Worm (Caenorhabditis elegans) whole organism, L1 larva: Measurements from ENCODE around the gene Y44A6D.5.

Source experiments
- C04F5.9 ChIP-seq: sonication (generic microtip); optimal IDR thresholded peaks from 2 replicates; lab custom pipeline; 2016; ENCODE audit warnings: missing genetic modification characterization, missing compliant biosample characterization
- ama-1 ChIP-seq: fragments of 150-350 bp; optimal IDR thresholded peaks from 2 replicates; lab custom pipeline; 2014
- ceh-63 ChIP-seq: fragments of 200-800 bp; sonication (Bioruptor generic); optimal IDR thresholded peaks from 2 replicates; lab custom pipeline; 2018; ENCODE audit warnings: mild to moderate bottlenecking, missing genetic modification characterization, missing compliant biosample characterization
- ceh-8 ChIP-seq: fragments of 200-800 bp; sonication (Bioruptor generic); optimal IDR thresholded peaks from 2 replicates; lab custom pipeline; 2018; ENCODE audit warnings: mild to moderate bottlenecking, missing genetic modification characterization, moderate library complexity, missing compliant biosample characterization
- ceh-88 ChIP-seq: fragments of 200-800 bp; sonication (Bioruptor generic); IDR thresholded peaks from 2 replicates; pipeline ENCODE4 v1.3.6; 2022; ENCODE audit warnings: missing genetic modification characterization, missing compliant biosample characterization
- ceh-90 ChIP-seq: sonication (generic microtip); optimal IDR thresholded peaks from 2 replicates; lab custom pipeline; 2016; ENCODE audit warnings: missing genetic modification characterization, missing compliant biosample characterization
- efl-1 ChIP-seq, 4 experiments: fragments of 150-350 bp; optimal IDR thresholded peaks in 3 of 4; peaks in 1 of 4; 1 replicate in 1 of 4; 2 replicates in 3 of 4; lab custom pipeline; 2014; ENCODE audit warnings: missing biosample characterization in 2 of 4, missing genetic modification characterization in 2 of 4, missing genetic modification reagents in 2 of 4
- efl-3 ChIP-seq: fragments of 200-800 bp; sonication (Bioruptor generic); optimal IDR thresholded peaks from 2 replicates; lab custom pipeline; 2018; ENCODE audit warnings: mild to moderate bottlenecking, missing genetic modification characterization, missing compliant biosample characterization
- elt-2 ChIP-seq: sonication (generic microtip); optimal IDR thresholded peaks from 2 replicates; lab custom pipeline; 2016; ENCODE audit warnings: missing genetic modification characterization, mild to moderate bottlenecking, inconsistent platforms, missing compliant biosample characterization, missing genetic modification reagents
- hlh-17 ChIP-seq: fragments of 200-800 bp; sonication (Bioruptor generic); optimal IDR thresholded peaks from 2 replicates; lab custom pipeline; 2018; ENCODE audit warnings: missing genetic modification characterization, mild to moderate bottlenecking, missing compliant biosample characterization, moderate library complexity, borderline replicate concordance
- isw-1 ChIP-seq: fragments of 200-800 bp; sonication (Bioruptor generic); IDR thresholded peaks from 2 replicates; pipeline ENCODE4 v1.3.6; 2022; ENCODE audit warnings: missing genetic modification characterization, missing compliant biosample characterization
- jun-1 ChIP-seq: fragments of 150-350 bp; optimal IDR thresholded peaks from 2 replicates; lab custom pipeline; 2014; ENCODE audit warnings: missing biosample characterization, missing genetic modification reagents, missing genetic modification characterization
- lin-13 ChIP-seq: fragments of 150-350 bp; optimal IDR thresholded peaks from 2 replicates; lab custom pipeline; 2014; ENCODE audit warnings: missing biosample characterization, missing genetic modification reagents, missing genetic modification characterization
- lin-14 ChIP-seq: fragments of 200-800 bp; sonication (Bioruptor generic); optimal IDR thresholded peaks from 2 replicates; lab custom pipeline; 2018; ENCODE audit warnings: mild to moderate bottlenecking, missing genetic modification characterization, moderate library complexity, missing compliant biosample characterization
- lin-15B ChIP-seq: fragments of 150-350 bp; sonication (generic microtip); optimal IDR thresholded peaks from 3 replicates; lab custom pipeline; 2014; ENCODE audit warnings: missing biosample characterization, missing genetic modification characterization
- lin-35 ChIP-seq, 2 experiments: fragments of 150-350 bp; optimal IDR thresholded peaks; 2 replicates each; lab custom pipeline; 2014; ENCODE audit warnings: missing biosample characterization in 2 of 2, missing genetic modification characterization in 2 of 2, missing genetic modification reagents in 2 of 2
- lin-39 ChIP-seq: fragments of 150-350 bp; optimal IDR thresholded peaks from 2 replicates; lab custom pipeline; 2014; ENCODE audit warnings: missing biosample characterization, missing genetic modification reagents, missing genetic modification characterization
- mdl-1 ChIP-seq, 2 experiments: fragments of 150-350 bp; optimal IDR thresholded peaks; 2 replicates each; lab custom pipeline; 2014 to 2017; ENCODE audit warnings: missing biosample characterization in 2 of 2, missing genetic modification characterization in 2 of 2, inconsistent platforms in 1 of 2
- mef-2 ChIP-seq: fragments of 150-350 bp; optimal IDR thresholded peaks from 2 replicates; lab custom pipeline; 2014; ENCODE audit warnings: missing biosample characterization, missing genetic modification characterization
- nhr-12 ChIP-seq: sonication (generic microtip); optimal IDR thresholded peaks from 2 replicates; lab custom pipeline; 2017; ENCODE audit warnings: missing biosample characterization, missing genetic modification characterization
- nhr-19 ChIP-seq: fragments of 200-800 bp; sonication (Bioruptor generic); conservative IDR thresholded peaks from 2 replicates; pipeline ENCODE4 v1.3.6; 2022; ENCODE audit warnings: missing genetic modification characterization, missing compliant biosample characterization
- nhr-76 ChIP-seq: sonication (generic microtip); optimal IDR thresholded peaks from 2 replicates; lab custom pipeline; 2017; ENCODE audit warnings: missing biosample characterization, missing genetic modification characterization
- nhr-77 ChIP-seq: fragments of 150-350 bp; optimal IDR thresholded peaks from 2 replicates; lab custom pipeline; 2014; ENCODE audit warnings: missing biosample characterization, missing genetic modification characterization
- nhr-85 ChIP-seq: sonication (generic microtip); peaks from one replicate; lab custom pipeline; 2016; ENCODE audit warnings: missing genetic modification characterization, inconsistent platforms, missing compliant biosample characterization
- pax-3 ChIP-seq: fragments of 200-800 bp; sonication (Bioruptor generic); optimal IDR thresholded peaks from 2 replicates; lab custom pipeline; 2018; ENCODE audit warnings: mild to moderate bottlenecking, missing genetic modification characterization, moderate library complexity, missing compliant biosample characterization
- pqm-1 ChIP-seq: sonication (generic microtip); optimal IDR thresholded peaks from 3 replicates; lab custom pipeline; 2017; ENCODE audit warnings: missing biosample characterization, missing genetic modification characterization
- rnt-1 ChIP-seq: sonication (generic microtip); optimal IDR thresholded peaks from 2 replicates; lab custom pipeline; 2016; ENCODE audit warnings: mild to moderate bottlenecking, missing genetic modification characterization, moderate library complexity, missing compliant biosample characterization
- snpc-4 ChIP-seq: fragments of 150-350 bp; optimal IDR thresholded peaks from 2 replicates; lab custom pipeline; 2014; ENCODE audit warnings: missing biosample characterization, missing genetic modification characterization
- snu-23 ChIP-seq: sonication (generic microtip); optimal IDR thresholded peaks from 2 replicates; lab custom pipeline; 2016; ENCODE audit warnings: missing genetic modification characterization, missing compliant biosample characterization
- sox-4 ChIP-seq: sonication (generic microtip); optimal IDR thresholded peaks from 2 replicates; lab custom pipeline; 2016; ENCODE audit warnings: missing genetic modification characterization, missing compliant biosample characterization
- sup-37 ChIP-seq: fragments of 200-800 bp; sonication (Bioruptor generic); optimal IDR thresholded peaks from 2 replicates; lab custom pipeline; 2018; ENCODE audit warnings: mild to moderate bottlenecking, missing genetic modification characterization, missing compliant biosample characterization
- tbx-2 ChIP-seq: sonication (generic microtip); optimal IDR thresholded peaks from 2 replicates; lab custom pipeline; 2016; ENCODE audit warnings: missing genetic modification characterization, missing compliant biosample characterization
- tlp-1 ChIP-seq: fragments of 150-350 bp; optimal IDR thresholded peaks from 2 replicates; lab custom pipeline; 2014; ENCODE audit warnings: missing biosample characterization, missing genetic modification characterization
- unc-130 ChIP-seq: fragments of 150-350 bp; optimal IDR thresholded peaks from 2 replicates; lab custom pipeline; 2017; ENCODE audit warnings: missing biosample characterization, missing genetic modification characterization, inconsistent platforms
- unc-62 ChIP-seq: fragments of 150-350 bp; optimal IDR thresholded peaks from 2 replicates; lab custom pipeline; 2014; ENCODE audit warnings: missing biosample characterization, missing genetic modification reagents, missing genetic modification characterization
- vab-15 ChIP-seq: sonication (generic microtip); optimal IDR thresholded peaks from 2 replicates; lab custom pipeline; 2017; ENCODE audit warnings: missing genotype, mild to moderate bottlenecking, missing genetic modification characterization, missing compliant biosample characterization
- ztf-11 ChIP-seq, 2 experiments: sonication (generic microtip); optimal IDR thresholded peaks; 2 replicates each; lab custom pipeline; 2016 to 2017; ENCODE audit warnings: missing genetic modification characterization in 2 of 2, missing biosample characterization in 1 of 2, missing compliant biosample characterization in 1 of 2
- ztf-4 ChIP-seq: fragments of 150-350 bp; optimal IDR thresholded peaks from 2 replicates; lab custom pipeline; 2014; ENCODE audit warnings: missing biosample characterization, missing genetic modification characterization

Y44A6D.5 gene

DNA sequence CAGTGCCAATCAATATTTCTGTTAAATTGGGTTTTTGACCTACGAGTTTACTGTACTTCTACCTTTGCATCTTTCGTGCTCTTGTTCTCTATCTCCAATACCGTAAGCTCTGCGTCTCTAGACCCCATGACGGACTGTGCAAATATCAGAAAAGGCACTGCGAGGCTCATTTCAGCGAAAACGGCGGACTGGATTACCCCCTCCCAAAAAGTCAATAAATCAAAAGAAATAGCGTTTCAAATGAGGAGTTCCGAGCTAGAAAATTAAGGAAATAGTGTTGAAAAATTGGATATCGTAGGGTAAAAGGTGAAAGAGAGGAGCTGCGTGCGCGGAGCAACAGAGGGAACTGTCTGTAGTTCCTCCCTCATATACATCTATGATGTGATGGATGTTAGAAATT is 41.0 kb downstream of the Y44A6D.5 start (continued):
- TF ChIP-seq efl-3 (no peak), snpc-4 (no peak)

DNA sequence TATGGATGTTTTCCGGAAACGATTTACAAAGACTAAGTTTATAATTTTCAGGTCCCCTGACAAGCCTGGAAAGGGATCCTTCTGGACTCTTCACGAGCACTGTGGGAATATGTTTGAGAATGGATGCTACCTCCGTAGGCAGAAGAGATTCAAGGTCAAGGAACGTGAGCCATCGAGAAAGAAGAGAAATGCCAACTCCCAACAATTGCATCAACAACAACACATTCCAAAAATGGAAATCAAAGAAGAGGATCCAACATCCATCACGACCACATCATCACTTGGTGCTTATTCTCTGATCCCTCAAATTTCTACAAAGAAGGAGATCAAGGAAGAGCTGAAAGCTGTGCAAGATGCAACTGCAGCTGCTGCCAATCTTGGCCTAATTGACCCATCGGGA is 44.7 kb downstream of the Y44A6D.5 start:
- TF ChIP-seq tlp-1 (tag; lab: Kevin White, UChicago) (no peak), efl-1 (optimal IDR thresholded peaks at IDR 0.05; lab: Kevin White, UChicago) (no peak), efl-1 (GFP tag; optimal IDR thresholded peaks at IDR 0.05 in 1 of 2; lab: Kevin White, UChicago) (peak in 1 of 2 experiments; percentile 75)

DNA sequence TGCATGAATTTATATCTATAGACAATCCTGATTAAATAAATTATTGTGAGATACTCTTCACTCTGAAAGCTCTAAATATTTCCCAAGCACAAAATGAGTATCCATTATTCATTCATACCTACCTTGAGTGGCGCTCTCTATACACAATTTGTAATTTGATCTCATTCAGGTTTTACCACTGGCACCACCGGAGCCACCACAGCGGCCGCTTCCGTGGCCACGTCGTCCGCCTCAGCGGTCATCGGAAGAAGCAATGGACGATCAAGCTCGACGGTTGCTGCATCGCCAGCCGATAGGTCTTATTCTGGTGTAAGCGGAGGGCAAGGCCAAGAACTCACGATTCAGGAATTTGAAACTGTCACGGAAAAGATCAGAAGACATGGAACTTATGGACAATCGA is 45.6 kb downstream of the Y44A6D.5 start:
- TF ChIP-seq lin-15B (tag; lab: Kevin White, UChicago), result no peak
- no peak for TF ChIP-seq lin-13
- no peak for TF ChIP-seq ceh-8 (GFP tag; lab: Kevin White, UChicago)
- no peak for TF ChIP-seq efl-1 (optimal IDR thresholded peaks at IDR 0.05; lab: Kevin White, UChicago)
- no peak for TF ChIP-seq efl-1 (GFP tag; optimal IDR thresholded peaks at IDR 0.05 in 1 of 2; lab: Kevin White, UChicago)
- no peak for TF ChIP-seq ceh-88 (GFP tag; lab: Robert Waterston, UW)
- no peak for TF ChIP-seq ama-1 (lab: Kevin White, UChicago)
- no peak for TF ChIP-seq nhr-19
- no peak for TF ChIP-seq nhr-77 (tag; lab: Kevin White, UChicago)
- TF ChIP-seq ceh-63 (GFP tag; lab: Kevin White, UChicago), result no peak
- TF ChIP-seq unc-62 (GFP tag; lab: Kevin White, UChicago), result no peak
- TF ChIP-seq nhr-12, result no peak
- no peak for TF ChIP-seq isw-1 (GFP tag; lab: Robert Waterston, UW)
- no peak for TF ChIP-seq ztf-11 (tag; optimal IDR thresholded peaks at IDR 0.05; lab: Kevin White, UChicago)
- no peak for TF ChIP-seq tbx-2 (tag; lab: Kevin White, UChicago)

DNA sequence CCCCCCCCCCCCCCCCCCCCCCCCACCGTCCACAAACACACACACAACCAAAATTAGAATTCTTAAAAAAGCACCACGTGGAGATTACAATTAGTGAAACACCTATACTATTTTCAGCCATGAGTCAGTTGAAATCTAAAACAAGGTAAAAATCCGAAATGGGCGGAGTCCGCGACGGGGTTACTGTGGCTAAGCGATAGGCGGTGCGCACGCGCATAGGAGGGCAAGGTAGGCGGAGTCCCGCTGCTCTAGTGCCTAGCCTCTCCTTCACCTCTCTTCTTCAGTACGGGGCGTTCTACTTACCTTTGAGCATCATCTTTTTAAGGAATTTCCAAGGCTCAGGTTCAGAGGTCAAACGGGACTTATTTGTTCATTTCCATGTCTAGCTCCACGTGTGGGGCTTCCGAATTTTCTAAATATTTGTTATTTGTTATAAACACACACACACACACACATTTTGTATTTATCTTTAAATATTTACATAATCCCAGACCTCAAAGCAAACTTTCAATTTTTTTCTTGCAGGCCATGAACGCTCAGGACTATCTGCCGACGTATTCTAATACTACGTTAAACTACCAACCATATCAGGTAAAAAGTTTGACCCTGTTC is 46.3 kb downstream of the Y44A6D.5 start:
- peak; percentile 26 for TF ChIP-seq lin-14
- TF ChIP-seq mdl-1 (tag; optimal IDR thresholded peaks at IDR 0.05; lab: Kevin White, UChicago), result peak in 1 of 2 experiments; percentile 22
- no peak for TF ChIP-seq pax-3
- TF ChIP-seq, all 84 proteins: peak for 2

DNA sequence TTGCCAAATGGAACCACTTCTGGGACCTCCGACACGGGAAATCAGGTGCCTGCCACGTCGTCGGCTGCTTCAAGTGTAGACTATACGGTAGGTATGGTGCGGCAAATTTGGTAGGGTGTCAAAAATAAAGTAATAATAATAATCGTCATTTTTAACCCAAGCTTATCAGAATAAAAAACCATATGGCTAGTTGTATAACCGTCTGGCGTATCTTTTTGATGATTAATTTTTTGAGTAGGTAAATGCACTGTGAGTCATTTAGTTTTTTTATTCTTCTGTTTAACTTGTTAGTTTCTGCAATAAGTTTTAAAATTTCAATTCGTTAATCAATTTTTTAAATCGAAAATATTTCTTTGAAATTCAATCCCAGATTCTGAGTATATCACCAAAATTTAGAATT is 47.3 kb downstream of the Y44A6D.5 start:
- no peak for TF ChIP-seq sup-37
- no peak for TF ChIP-seq mef-2 (tag; lab: Kevin White, UChicago)
- no peak for TF ChIP-seq sox-4
- TF ChIP-seq rnt-1 (tag; lab: Kevin White, UChicago), result no peak
- no peak for TF ChIP-seq ztf-4
- no peak for TF ChIP-seq nhr-76 (tag; lab: Kevin White, UChicago)

DNA sequence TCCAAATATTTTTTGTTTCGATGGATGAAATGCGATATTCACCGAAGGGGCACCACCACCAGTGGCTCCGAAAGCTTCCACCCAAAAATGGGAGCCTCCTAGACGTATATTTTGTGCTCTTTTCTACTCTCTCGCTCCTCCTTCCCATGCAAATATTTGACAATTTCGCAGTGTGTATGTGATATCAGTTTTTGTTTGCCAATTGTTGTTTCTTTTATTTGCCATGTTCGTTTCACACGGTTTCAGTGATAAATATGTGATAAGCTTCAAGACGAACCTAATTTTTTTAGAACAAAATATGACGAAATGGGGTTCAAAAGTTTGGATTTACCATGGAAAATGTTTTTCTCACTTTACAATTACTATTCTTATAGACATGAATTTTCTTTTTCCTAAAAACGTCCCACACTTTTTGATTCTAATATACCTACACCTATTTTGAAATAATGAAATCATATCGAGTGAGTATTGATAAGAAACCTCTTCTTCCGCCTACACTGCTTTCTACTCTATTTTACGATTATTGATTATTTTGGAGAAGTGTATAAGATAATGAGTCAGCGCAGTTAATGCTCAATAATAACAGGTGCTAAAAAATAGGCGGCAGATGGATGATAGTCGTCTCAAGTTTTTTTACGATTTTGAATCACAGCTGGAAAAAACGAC is 48.8 kb downstream of the Y44A6D.5 start:
- no peak for TF ChIP-seq efl-3
- peak; percentile 24 for TF ChIP-seq nhr-85 (tag; lab: Kevin White, UChicago)
- TF ChIP-seq unc-130 (tag; lab: Kevin White, UChicago), result no peak
- TF ChIP-seq lin-14, result peak; percentile 25
- TF ChIP-seq elt-2 (tag; lab: Kevin White, UChicago), result peak; percentile 16

DNA sequence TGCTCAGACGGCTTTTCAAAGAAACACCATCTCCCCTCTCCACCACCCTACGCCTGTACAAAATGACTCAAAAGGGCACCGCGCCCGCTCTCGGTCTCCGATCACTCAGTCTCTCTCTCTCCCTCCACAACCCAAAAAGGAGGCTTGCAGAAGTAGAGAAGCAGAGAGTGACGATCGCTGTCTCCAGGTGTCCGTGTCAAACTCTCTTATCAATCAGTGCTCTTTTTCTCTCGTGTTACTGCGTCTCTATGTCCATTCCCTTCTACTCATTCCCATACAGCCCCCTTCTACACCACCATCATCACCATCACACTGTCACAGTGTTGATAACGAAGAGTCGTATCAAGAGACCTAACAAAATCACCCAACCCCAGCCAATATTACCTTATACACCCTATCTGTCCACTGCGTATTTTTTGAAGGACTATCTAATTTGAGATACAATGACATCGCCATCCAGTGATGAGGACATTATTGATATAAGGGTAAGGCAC is 50.1 kb downstream of the Y44A6D.5 start, which contains the start of gene pha-4:
Gene pha-4 (plus strand): TSS at position 444 of the 494 bp plus-strand sequence.
- TF ChIP-seq ceh-90 (tag; lab: Kevin White, UChicago) (no peak), lin-35 (GFP tag; optimal IDR thresholded peaks at IDR 0.05; lab: Kevin White, UChicago) (peak in 1 of 2 experiments; percentile 30), hlh-17 (GFP tag; lab: Kevin White, UChicago) (no peak), C04F5.9 (no peak), vab-15 (tag; lab: Kevin White, UChicago) (no peak), elt-2 (tag; lab: Kevin White, UChicago) (peak; percentile 68), lin-39 (tag; lab: Kevin White, UChicago) (no peak), lin-14 (peak; percentile 4), jun-1 (tag; lab: Kevin White, UChicago) (peak; percentile 0), pqm-1 (tag; lab: Kevin White, UChicago) (peak; percentile 69), snu-23 (GFP tag; lab: Kevin White, UChicago) (no peak)
